Worm (Caenorhabditis elegans) whole organism, L4 larva: ENCODE data around the gene Y39A1A.17.
A peak's percentile ranks its signal among the peaks of the same experiment; 100 is the strongest.

Source experiments
- F26F4.8 ChIP-seq: fragments of 200-800 bp; sonication (Bioruptor generic); conservative IDR thresholded peaks from 2 replicates; pipeline ENCODE4 v1.3.6; 2022; ENCODE audit warnings: missing genetic modification characterization, missing compliant biosample characterization
- F37D6.2 ChIP-seq: sonication (generic microtip); optimal IDR thresholded peaks from 2 replicates; lab custom pipeline; 2016; ENCODE audit warnings: mild to moderate bottlenecking, missing genetic modification characterization, missing compliant biosample characterization
- F49E8.2 ChIP-seq: sonication (generic microtip); optimal IDR thresholded peaks from 2 replicates; lab custom pipeline; 2016; ENCODE audit warnings: missing compliant biosample characterization, mild to moderate bottlenecking, missing genetic modification characterization, borderline replicate concordance
- T20F7.1 ChIP-seq: fragments of 200-800 bp; sonication (Bioruptor generic); optimal IDR thresholded peaks from 2 replicates; lab custom pipeline; 2018; ENCODE audit warnings: mild to moderate bottlenecking, missing genetic modification characterization, missing compliant biosample characterization
- T26A8.4 ChIP-seq: fragments of 200-800 bp; sonication (Bioruptor generic); IDR thresholded peaks from 2 replicates; pipeline ENCODE4 v1.3.6; 2022; ENCODE audit warnings: missing genetic modification characterization, missing compliant biosample characterization
- Y5F2A.4 ChIP-seq: fragments of 200-800 bp; sonication (Bioruptor generic); optimal IDR thresholded peaks from 2 replicates; lab custom pipeline; 2018; ENCODE audit warnings: mild to moderate bottlenecking, missing genetic modification characterization, missing compliant biosample characterization
- arid-1 ChIP-seq: fragments of 200-800 bp; sonication (Bioruptor generic); conservative IDR thresholded peaks from 2 replicates; pipeline ENCODE4 v1.3.6; 2022; ENCODE audit warnings: missing genetic modification reagents, missing genetic modification characterization, missing compliant biosample characterization
- ceh-20 ChIP-seq: fragments of 200-800 bp; sonication (Bioruptor generic); IDR thresholded peaks from 2 replicates; pipeline ENCODE4 v1.3.6; 2022; ENCODE audit warnings: missing genetic modification reagents, missing genetic modification characterization, missing compliant biosample characterization
- ces-1 ChIP-seq: fragments of 150-350 bp; sonication (generic microtip); optimal IDR thresholded peaks from 4 replicates; lab custom pipeline; 2014; ENCODE audit warnings: missing biosample characterization, missing genetic modification reagents, missing genetic modification characterization
- ctbp-1 ChIP-seq: fragments of 200-800 bp; sonication (Bioruptor generic); IDR thresholded peaks from 2 replicates; pipeline ENCODE4 v1.3.6; 2022; ENCODE audit warnings: missing genetic modification reagents, missing genetic modification characterization, missing compliant biosample characterization
- daf-12 ChIP-seq: fragments of 150-350 bp; optimal IDR thresholded peaks from 2 replicates; lab custom pipeline; 2014; ENCODE audit warnings: missing biosample characterization, missing genetic modification reagents, missing genetic modification characterization
- daf-16 ChIP-seq, 3 experiments: sonication (generic microtip); optimal IDR thresholded peaks; 2 replicates each; lab custom pipeline; 2016 to 2017; ENCODE audit warnings: missing genetic modification characterization in 3 of 3, missing genetic modification reagents in 3 of 3, mild to moderate bottlenecking in 2 of 3, missing compliant biosample characterization in 2 of 3, missing biosample characterization in 1 of 3, moderate library complexity in 1 of 3
- daf-19 ChIP-seq: fragments of 200-800 bp; sonication (Bioruptor generic); conservative IDR thresholded peaks from 2 replicates; pipeline ENCODE4 v1.3.6; 2022; ENCODE audit warnings: missing genetic modification characterization, missing compliant biosample characterization
- daf-8 ChIP-seq: fragments of 200-800 bp; sonication (Bioruptor generic); IDR thresholded peaks from 2 replicates; pipeline ENCODE4 v1.3.6; 2022; ENCODE audit warnings: missing genetic modification characterization, missing compliant biosample characterization
- dmd-6 ChIP-seq: fragments of 200-800 bp; sonication (Bioruptor generic); IDR thresholded peaks from 2 replicates; pipeline ENCODE4 v1.3.6; 2022; ENCODE audit warnings: missing genetic modification reagents, missing genetic modification characterization, missing compliant biosample characterization
- dmd-9 ChIP-seq: fragments of 200-800 bp; sonication (Bioruptor generic); IDR thresholded peaks from 2 replicates; pipeline ENCODE4 v1.3.6; 2022; ENCODE audit warnings: missing genetic modification reagents, missing genetic modification characterization, missing compliant biosample characterization
- egl-43 ChIP-seq: fragments of 200-800 bp; sonication (Bioruptor generic); IDR thresholded peaks from 2 replicates; pipeline ENCODE4 v1.3.6; 2022; ENCODE audit warnings: missing genetic modification reagents, missing genetic modification characterization, missing compliant biosample characterization
- hif-1 ChIP-seq, 2 experiments: sonication (generic microtip); optimal IDR thresholded peaks; 2 replicates each; lab custom pipeline; 2016 to 2017; ENCODE audit warnings: missing compliant biosample characterization in 2 of 2, missing genetic modification characterization in 2 of 2, missing genetic modification reagents in 2 of 2, missing genotype in 2 of 2, mild to moderate bottlenecking in 1 of 2
- hlh-30 ChIP-seq: sonication (generic microtip); optimal IDR thresholded peaks from 2 replicates; lab custom pipeline; 2017; ENCODE audit warnings: antibody characterized with exemption, mild to moderate bottlenecking, missing genetic modification characterization, missing compliant biosample characterization; ENCODE audit not compliant: insufficient read depth
- jun-1 ChIP-seq: fragments of 150-350 bp; optimal IDR thresholded peaks from 2 replicates; lab custom pipeline; 2014; ENCODE audit warnings: missing biosample characterization, missing genetic modification reagents, missing genetic modification characterization
- lin-13 ChIP-seq: fragments of 150-350 bp; optimal IDR thresholded peaks from 2 replicates; lab custom pipeline; 2014; ENCODE audit warnings: missing biosample characterization, missing genetic modification reagents, missing genetic modification characterization
- lir-3 ChIP-seq: sonication (generic microtip); optimal IDR thresholded peaks from 2 replicates; lab custom pipeline; 2016; ENCODE audit warnings: mild to moderate bottlenecking, missing genetic modification characterization, missing compliant biosample characterization
- lsy-2 ChIP-seq, 2 experiments: fragments of 150-350 bp in 1 of 2; sonication (generic microtip) in 1 of 2; optimal IDR thresholded peaks; 2 replicates each; lab custom pipeline; 2014 to 2017; ENCODE audit warnings: missing biosample characterization in 2 of 2, missing genetic modification characterization in 2 of 2
- madf-5 ChIP-seq, 2 experiments: fragments of 200-800 bp; sonication (Bioruptor generic); IDR thresholded peaks; 2 replicates each; pipeline ENCODE4 v1.3.6; 2022; ENCODE audit warnings: missing compliant biosample characterization in 2 of 2, missing genetic modification characterization in 2 of 2
- mdl-1 ChIP-seq, 2 experiments: fragments of 150-350 bp in 1 of 2; sonication (generic microtip) in 1 of 2; optimal IDR thresholded peaks; 2 replicates each; lab custom pipeline; 2014 to 2017; ENCODE audit warnings: missing biosample characterization in 2 of 2, missing genetic modification characterization in 2 of 2
- mep-1 ChIP-seq: fragments of 150-350 bp; sonication (generic microtip); optimal IDR thresholded peaks from 3 replicates; lab custom pipeline; 2014; ENCODE audit warnings: missing biosample characterization, missing genetic modification characterization
- mxl-2 ChIP-seq: fragments of 200-800 bp; sonication (Bioruptor generic); conservative IDR thresholded peaks from 2 replicates; pipeline ENCODE4 v1.3.6; 2022; ENCODE audit warnings: missing genetic modification reagents, missing genetic modification characterization, missing compliant biosample characterization
- mxl-3 ChIP-seq: fragments of 200-800 bp; sonication (Bioruptor generic); optimal IDR thresholded peaks from 2 replicates; lab custom pipeline; 2018; ENCODE audit warnings: mild to moderate bottlenecking, missing genetic modification characterization, missing compliant biosample characterization
- nhr-11 ChIP-seq: fragments of 150-350 bp; optimal IDR thresholded peaks from 2 replicates; lab custom pipeline; 2014; ENCODE audit warnings: missing biosample characterization, missing genetic modification characterization
- nhr-25 ChIP-seq: sonication (generic microtip); optimal IDR thresholded peaks from 2 replicates; lab custom pipeline; 2017; ENCODE audit warnings: missing genetic modification characterization, mild to moderate bottlenecking, missing compliant biosample characterization, antibody characterized with exemption, moderate library complexity, borderline replicate concordance; ENCODE audit not compliant: insufficient read depth
- nhr-42 ChIP-seq: fragments of 200-800 bp; sonication (Bioruptor generic); IDR thresholded peaks from 2 replicates; pipeline ENCODE4 v1.3.6; 2022; ENCODE audit warnings: missing genetic modification characterization, missing compliant biosample characterization
- nhr-76 ChIP-seq: fragments of 150-350 bp; optimal IDR thresholded peaks from 2 replicates; lab custom pipeline; 2014; ENCODE audit warnings: missing biosample characterization, missing genetic modification characterization
- php-3 ChIP-seq: fragments of 200-800 bp; sonication (Bioruptor generic); IDR thresholded peaks from 2 replicates; pipeline ENCODE4 v1.3.6; 2022; ENCODE audit warnings: missing genetic modification reagents, missing genetic modification characterization, missing compliant biosample characterization
- sdz-12 ChIP-seq: fragments of 200-800 bp; sonication (Bioruptor generic); optimal IDR thresholded peaks from 2 replicates; lab custom pipeline; 2018; ENCODE audit warnings: mild to moderate bottlenecking, missing genetic modification characterization, missing compliant biosample characterization
- set-16 ChIP-seq: fragments of 200-800 bp; sonication (Bioruptor generic); IDR thresholded peaks from 2 replicates; pipeline ENCODE4 v1.3.6; 2022; ENCODE audit warnings: missing genetic modification reagents, missing genetic modification characterization, missing compliant biosample characterization
- spr-1 ChIP-seq: sonication (generic microtip); optimal IDR thresholded peaks from 2 replicates; lab custom pipeline; 2016; ENCODE audit warnings: mild to moderate bottlenecking, missing genetic modification characterization, missing compliant biosample characterization
- unc-130 ChIP-seq: sonication (generic microtip); optimal IDR thresholded peaks from 2 replicates; lab custom pipeline; 2016; ENCODE audit warnings: missing genetic modification reagents, missing genetic modification characterization, missing compliant biosample characterization
- vab-7 ChIP-seq: fragments of 200-800 bp; sonication (Bioruptor generic); IDR thresholded peaks from 2 replicates; pipeline ENCODE4 v1.3.6; 2022; ENCODE audit warnings: missing genetic modification reagents, missing genetic modification characterization, missing compliant biosample characterization
- zfp-2 ChIP-seq: sonication (generic microtip); optimal IDR thresholded peaks from 2 replicates; lab custom pipeline; 2016; ENCODE audit warnings: mild to moderate bottlenecking, missing genetic modification characterization, missing compliant biosample characterization
- ztf-11 ChIP-seq: fragments of 150-350 bp; optimal IDR thresholded peaks from 2 replicates; lab custom pipeline; 2014; ENCODE audit warnings: missing biosample characterization, missing genetic modification characterization

The Y39A1A.17 gene

ce11 chrIII:10717479-10717878 lies 26.6 kb upstream of the Y39A1A.17 start (continued):
- TF ChIP-seq ceh-20 (GFP tag; lab: Robert Waterston, UW) (peak; percentile 81), mep-1 (tag; lab: Kevin White, UChicago) (peak; percentile 68)

- TF ChIP-seq dmd-6 (GFP tag; lab: Robert Waterston, UW), result no peak
- TF ChIP-seq daf-16 (GFP tag; optimal IDR thresholded peaks at IDR 0.05; lab: Kevin White, UChicago), result peak in 1 of 2 experiments; percentile 19
- TF ChIP-seq daf-16 (tag; optimal IDR thresholded peaks at IDR 0.05; lab: Kevin White, UChicago), result no peak
- no peak for TF ChIP-seq mxl-3 (GFP tag; lab: Kevin White, UChicago)
- no peak for TF ChIP-seq arid-1 (GFP tag; lab: Robert Waterston, UW)
- no peak for TF ChIP-seq hlh-30 (tag; lab: Kevin White, UChicago)
- peak; percentile 5 for TF ChIP-seq T20F7.1 (GFP tag; lab: Kevin White, UChicago)
- TF ChIP-seq nhr-76, result no peak
- TF ChIP-seq madf-5 (GFP tag; IDR thresholded peaks at IDR 0.05; lab: Robert Waterston, UW), result no peak
- no peak for TF ChIP-seq php-3 (GFP tag; lab: Robert Waterston, UW)
- no peak for TF ChIP-seq ces-1 (GFP tag; lab: Kevin White, UChicago)
- no peak for TF ChIP-seq ztf-11 (tag; lab: Kevin White, UChicago)
- TF ChIP-seq daf-8, result no peak
- TF ChIP-seq set-16 (GFP tag; lab: Robert Waterston, UW), result no peak
- TF ChIP-seq F37D6.2 (tag; lab: Kevin White, UChicago), result no peak
- TF ChIP-seq vab-7 (GFP tag; lab: Robert Waterston, UW), result no peak
- TF ChIP-seq lsy-2 (tag; optimal IDR thresholded peaks at IDR 0.05; lab: Kevin White, UChicago), result no peak
- TF ChIP-seq daf-19 (GFP tag; lab: Robert Waterston, UW), result no peak
- TF ChIP-seq nhr-42, result no peak
- peak; percentile 3 for TF ChIP-seq nhr-11 (tag; lab: Kevin White, UChicago)
- TF ChIP-seq egl-43 (GFP tag; lab: Robert Waterston, UW), result no peak
- no peak for TF ChIP-seq lin-13
Measured at ce11 chrIII:10716091-10716490, 25.2 kb upstream of the Y39A1A.17 start, which contains the start of gene W09D10.4. TSS of gene W09D10.4 (minus strand) at chrIII:10716191.

ce11 chrIII:10714541-10714940 lies 23.6 kb upstream of the Y39A1A.17 start:
- no peak for TF ChIP-seq nhr-76
- TF ChIP-seq nhr-25 (tag; lab: Kevin White, UChicago), result no peak
- no peak for TF ChIP-seq zfp-2 (tag; lab: Kevin White, UChicago)
- no peak for TF ChIP-seq lir-3 (tag; lab: Kevin White, UChicago)
- 0 out of 2 replicates have a peak, but pooled peaks have one; percentile 16 for TF ChIP-seq ctbp-1 (GFP tag; lab: Robert Waterston, UW)
- no peak for TF ChIP-seq hif-1 (tag; optimal IDR thresholded peaks at IDR 0.05; lab: Kevin White, UChicago)
- TF ChIP-seq unc-130 (GFP tag; lab: Kevin White, UChicago), result no peak
- TF ChIP-seq jun-1, result no peak
- TF ChIP-seq sdz-12 (GFP tag; lab: Kevin White, UChicago), result peak; percentile 68
- no peak for TF ChIP-seq lin-13
- TF ChIP-seq mep-1 (tag; lab: Kevin White, UChicago), result no peak
- TF ChIP-seq daf-12 (tag; lab: Kevin White, UChicago), result no peak
- no peak for TF ChIP-seq spr-1
- TF ChIP-seq mxl-2 (GFP tag; lab: Robert Waterston, UW), result no peak
- no peak for TF ChIP-seq mdl-1 (tag; optimal IDR thresholded peaks at IDR 0.05; lab: Kevin White, UChicago)
- TF ChIP-seq F49E8.2, result no peak
- TF ChIP-seq ztf-11 (tag; lab: Kevin White, UChicago), result no peak
- peak; percentile 44; the same call in 1 of the 2 replicates for TF ChIP-seq egl-43 (GFP tag; lab: Robert Waterston, UW)
- 0 out of 2 replicates have a peak, but pooled peaks have one; percentile 6 for TF ChIP-seq dmd-9 (GFP tag; lab: Robert Waterston, UW)
- 0 out of 2 replicates have a peak, but pooled peaks have one; percentile 15 for TF ChIP-seq dmd-6 (GFP tag; lab: Robert Waterston, UW)
- no peak for TF ChIP-seq vab-7 (GFP tag; lab: Robert Waterston, UW)
- TF ChIP-seq T26A8.4 (GFP tag; lab: Robert Waterston, UW), result peak; percentile 29; the same call in 1 of the 2 replicates
- TF ChIP-seq lsy-2 (tag; optimal IDR thresholded peaks at IDR 0.05; lab: Kevin White, UChicago), result peak in 1 of 2 experiments; percentile 10
- no peak for TF ChIP-seq F26F4.8
- TF ChIP-seq Y5F2A.4 (GFP tag; lab: Kevin White, UChicago), result no peak
- no peak for TF ChIP-seq daf-16 (GFP tag; optimal IDR thresholded peaks at IDR 0.05; lab: Kevin White, UChicago)
- no peak for TF ChIP-seq daf-16 (tag; optimal IDR thresholded peaks at IDR 0.05; lab: Kevin White, UChicago)
- TF ChIP-seq, all 104 proteins: peak for 7
